Worm (Caenorhabditis elegans) whole organism, L4 larva: ENCODE data around the gene F21C10.10.

Source experiments
- T26A8.4 ChIP-seq: fragments of 200-800 bp; sonication (Bioruptor generic); IDR thresholded peaks from 2 replicates; pipeline ENCODE4 v1.3.6; 2022; ENCODE audit warnings: missing genetic modification characterization, missing compliant biosample characterization
- ama-1 ChIP-seq: fragments of 150-350 bp; optimal IDR thresholded peaks from 2 replicates; lab custom pipeline; 2014; ENCODE audit warnings: inconsistent platforms, mixed read lengths
- ceh-28 ChIP-seq: fragments of 150-350 bp; optimal IDR thresholded peaks from 2 replicates; lab custom pipeline; 2014; ENCODE audit warnings: missing biosample characterization, missing genetic modification reagents, missing genetic modification characterization
- ceh-82 ChIP-seq: sonication (generic microtip); optimal IDR thresholded peaks from 2 replicates; lab custom pipeline; 2017; ENCODE audit warnings: missing biosample characterization, missing genetic modification characterization
- ces-1 ChIP-seq: fragments of 150-350 bp; sonication (generic microtip); optimal IDR thresholded peaks from 4 replicates; lab custom pipeline; 2014; ENCODE audit warnings: missing biosample characterization, missing genetic modification reagents, missing genetic modification characterization
- lir-3 ChIP-seq: sonication (generic microtip); optimal IDR thresholded peaks from 2 replicates; lab custom pipeline; 2016; ENCODE audit warnings: mild to moderate bottlenecking, missing genetic modification characterization, missing compliant biosample characterization
- unc-39 ChIP-seq: sonication (generic microtip); optimal IDR thresholded peaks from 2 replicates; lab custom pipeline; 2017; ENCODE audit warnings: missing biosample characterization, missing genetic modification characterization

DNA sequence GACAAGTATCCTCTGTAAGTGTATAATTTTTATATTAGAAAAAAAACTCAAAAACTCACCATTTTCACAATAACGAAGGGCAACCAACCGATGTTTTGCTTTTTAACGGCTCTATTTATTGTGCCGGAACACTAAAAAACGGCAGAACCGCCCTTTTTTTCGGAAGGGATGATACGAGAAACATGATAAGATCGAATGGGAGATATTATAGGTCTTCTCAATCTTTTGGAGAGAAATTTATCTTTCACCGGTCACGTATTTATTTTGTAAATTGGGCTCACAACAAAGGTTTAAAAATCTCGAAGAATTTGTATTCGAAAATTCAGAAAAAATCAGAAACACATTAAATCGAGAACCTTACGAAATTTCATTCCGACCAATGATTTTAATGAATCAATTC is 41.3 kb upstream of the F21C10.10 start, which contains the start of gene swm-1:
- TF ChIP-seq T26A8.4 (no peak), ceh-82 (tag; lab: Kevin White, UChicago) (no peak), unc-39 (tag; lab: Kevin White, UChicago) (no peak), ces-1 (GFP tag; lab: Kevin White, UChicago) (no peak), ceh-28 (tag; lab: Kevin White, UChicago) (no peak), lir-3 (tag; lab: Kevin White, UChicago) (no peak), ama-1 (lab: Kevin White, UChicago) (no peak)
